Worm (Caenorhabditis elegans): ENCODE results near the gene pdf-1.
A peak's percentile ranks its signal among the peaks of the same experiment; 100 is the strongest.

Gene pdf-1

DNA sequence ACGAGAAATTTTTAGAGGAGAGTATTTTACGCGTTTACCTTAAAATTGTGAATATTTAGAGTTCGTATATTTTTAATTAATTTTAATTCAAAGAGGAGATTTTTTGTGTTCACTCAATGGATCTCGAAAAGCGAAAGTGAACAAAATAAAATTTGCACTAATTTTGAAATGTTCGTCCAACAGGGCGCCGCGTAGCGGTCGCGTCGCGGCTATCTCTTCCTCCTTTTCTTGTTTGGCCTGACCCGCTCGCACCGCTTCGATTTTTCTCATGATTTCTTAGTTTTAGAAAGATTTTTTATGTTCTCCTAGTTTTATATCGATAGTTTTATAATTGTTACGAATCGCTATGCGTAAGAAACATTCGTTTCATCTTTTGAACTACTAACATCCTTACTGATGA lies 39.2 kb upstream of the pdf-1 start:
- no peak for TF ChIP-seq elt-2 (tag; optimal IDR thresholded peaks at IDR 0.05)
- TF ChIP-seq ceh-19 (GFP tag; optimal IDR thresholded peaks at IDR 0.05), result no peak
- TF ChIP-seq ceh-31 (tag; optimal IDR thresholded peaks at IDR 0.05), result peak; percentile 17
- peak; percentile 20 for TF ChIP-seq ref-2 (tag; optimal IDR thresholded peaks at IDR 0.05)
- peak; percentile 16 for TF ChIP-seq unc-42 (tag; optimal IDR thresholded peaks at IDR 0.05)
- no peak for TF ChIP-seq sox-4 (tag; optimal IDR thresholded peaks at IDR 0.05)
- no peak for TF ChIP-seq ttx-3 (tag; optimal IDR thresholded peaks at IDR 0.05)
- TF ChIP-seq ceh-48 (tag; optimal IDR thresholded peaks at IDR 0.05), result peak; percentile 45
- TF ChIP-seq pax-1 (tag; optimal IDR thresholded peaks at IDR 0.05), result no peak

DNA sequence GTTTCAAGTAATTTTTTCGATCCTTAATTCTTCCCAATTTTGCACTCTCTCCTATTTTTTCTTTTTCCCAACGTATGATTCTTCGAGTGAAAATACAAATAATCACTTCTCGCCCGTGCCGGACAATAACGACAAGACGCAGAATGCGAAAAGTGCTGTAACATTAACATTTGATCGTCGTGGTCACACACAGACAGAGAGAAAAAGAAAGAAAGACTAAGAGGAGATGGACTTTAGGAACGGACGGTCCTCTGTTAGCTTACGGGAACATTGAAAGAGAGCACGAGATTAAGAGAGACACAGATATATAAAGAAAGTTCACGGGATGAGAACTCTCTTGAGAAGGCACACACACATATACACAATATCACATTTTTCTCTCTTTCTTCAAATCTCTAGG lies 35.6 kb upstream of the pdf-1 start:
- TF ChIP-seq hlh-30 (tag; optimal IDR thresholded peaks at IDR 0.05; ENCODE audit: insufficient read depth) (peak; percentile 64), tbx-2 (tag; optimal IDR thresholded peaks at IDR 0.05) (peak; percentile 33), C38D4.7 (GFP tag; optimal IDR thresholded peaks at IDR 0.05) (no peak), nhr-11 (tag; optimal IDR thresholded peaks at IDR 0.05) (no peak), mec-3 (tag; optimal IDR thresholded peaks at IDR 0.05; ENCODE audit: borderline replicate concordance) (no peak), pax-1 (tag; optimal IDR thresholded peaks at IDR 0.05) (peak; percentile 31), nfya-1 (tag; optimal IDR thresholded peaks at IDR 0.05) (peak; percentile 28), unc-55 (GFP tag; optimal IDR thresholded peaks at IDR 0.05) (peak; percentile 57), pqm-1 (tag; optimal IDR thresholded peaks at IDR 0.05) (no peak)

DNA sequence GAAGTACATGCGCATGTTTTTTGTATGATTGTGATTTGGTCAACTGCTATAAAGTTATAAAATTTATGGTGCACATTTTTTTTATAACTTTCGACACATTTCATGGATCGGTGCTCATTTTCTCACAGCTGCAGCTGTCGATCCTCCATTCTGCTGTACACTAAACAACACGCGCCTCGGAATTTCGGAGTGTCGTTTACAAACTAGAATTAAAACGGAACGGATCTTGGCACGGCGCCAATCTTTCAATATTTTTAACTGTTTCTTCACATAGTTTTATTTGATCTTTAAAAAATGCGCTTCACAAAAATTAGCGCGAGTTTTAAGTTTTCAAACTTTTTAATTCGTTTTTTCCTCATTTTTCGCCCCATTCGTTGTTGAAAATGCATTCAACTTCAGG lies 34.1 kb upstream of the pdf-1 start, which contains the start of gene let-711:
Gene let-711, plus strand, starts transcription at position 337 of the 400 bp plus-strand sequence.
- no peak for TF ChIP-seq pqm-1 (tag; optimal IDR thresholded peaks at IDR 0.05)
- TF ChIP-seq fax-1 (tag; optimal IDR thresholded peaks at IDR 0.05), result no peak
- no peak for TF ChIP-seq hlh-8 (tag; optimal IDR thresholded peaks at IDR 0.05)
- no peak for TF ChIP-seq ceh-9 (tag; optimal IDR thresholded peaks at IDR 0.05)
- no peak for TF ChIP-seq ahr-1 (tag; optimal IDR thresholded peaks at IDR 0.05)
- TF ChIP-seq pha-4 (tag; optimal IDR thresholded peaks at IDR 0.05), result no peak
- TF ChIP-seq C08G9.2 (tag; optimal IDR thresholded peaks at IDR 0.05), result no peak
- no peak for TF ChIP-seq ceh-48 (tag; optimal IDR thresholded peaks at IDR 0.05)
- TF ChIP-seq pax-1 (tag; optimal IDR thresholded peaks at IDR 0.05), result no peak
- no peak for TF ChIP-seq fkh-6 (tag; optimal IDR thresholded peaks at IDR 0.05)
- TF ChIP-seq tbx-2 (tag; optimal IDR thresholded peaks at IDR 0.05), result no peak
- TF ChIP-seq ceh-18 (tag; optimal IDR thresholded peaks at IDR 0.05), result no peak
- TF ChIP-seq C38D4.7 (GFP tag; optimal IDR thresholded peaks at IDR 0.05), result no peak
- no peak for TF ChIP-seq K02D7.2 (tag; optimal IDR thresholded peaks at IDR 0.05)
- no peak for TF ChIP-seq npax-4 (tag; optimal IDR thresholded peaks at IDR 0.05)
- TF ChIP-seq lim-6 (tag; optimal IDR thresholded peaks at IDR 0.05), result no peak
- no peak for TF ChIP-seq ceh-6 (GFP tag; optimal IDR thresholded peaks at IDR 0.05)
- no peak for TF ChIP-seq ceh-31 (tag; optimal IDR thresholded peaks at IDR 0.05)

DNA sequence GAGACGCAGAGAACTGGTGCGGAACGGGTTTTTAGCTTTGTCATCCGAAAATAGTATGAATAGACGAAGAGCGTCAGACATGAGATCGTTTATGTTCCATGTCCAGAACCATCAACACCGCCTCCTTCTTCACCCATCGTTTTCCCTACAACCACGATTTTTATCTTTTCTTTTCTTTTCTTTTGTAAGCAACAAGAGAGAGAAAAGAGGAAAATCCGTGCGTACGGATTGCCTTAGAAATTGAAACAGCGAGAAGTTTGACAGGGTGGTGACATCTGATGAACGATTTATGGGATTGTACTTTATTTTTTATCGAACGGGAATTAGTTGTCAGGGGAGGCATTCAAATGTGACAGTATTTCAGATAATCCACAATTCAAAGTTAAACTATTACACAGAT lies 33.5 kb upstream of the pdf-1 start, which contains the start of gene abu-13:
Gene abu-13, minus strand, starts transcription at position 152 of the 400 bp plus-strand sequence.
- TF ChIP-seq nfya-1 (tag; optimal IDR thresholded peaks at IDR 0.05) (no peak), npax-4 (tag; optimal IDR thresholded peaks at IDR 0.05) (no peak), hlh-8 (tag; optimal IDR thresholded peaks at IDR 0.05) (no peak), elt-2 (tag; optimal IDR thresholded peaks at IDR 0.05) (no peak), tbx-7 (tag; optimal IDR thresholded peaks at IDR 0.05) (no peak), pros-1 (tag; optimal IDR thresholded peaks at IDR 0.05) (no peak), ref-2 (tag; optimal IDR thresholded peaks at IDR 0.05) (no peak), pax-1 (tag; optimal IDR thresholded peaks at IDR 0.05) (no peak), ceh-48 (tag; optimal IDR thresholded peaks at IDR 0.05) (no peak), hlh-6 (tag; optimal IDR thresholded peaks at IDR 0.05) (no peak), sox-4 (tag; optimal IDR thresholded peaks at IDR 0.05) (no peak), pat-9 (tag; optimal IDR thresholded peaks at IDR 0.05) (no peak), ceh-2 (tag; optimal IDR thresholded peaks at IDR 0.05) (no peak), pqm-1 (tag; optimal IDR thresholded peaks at IDR 0.05) (no peak), unc-42 (tag; optimal IDR thresholded peaks at IDR 0.05) (no peak), syd-9 (tag; optimal IDR thresholded peaks at IDR 0.05) (no peak), che-1 (tag; optimal IDR thresholded peaks at IDR 0.05) (no peak), ahr-1 (tag; optimal IDR thresholded peaks at IDR 0.05) (no peak), ceh-9 (tag; optimal IDR thresholded peaks at IDR 0.05) (no peak), Y22D7AL.16 (tag; optimal IDR thresholded peaks at IDR 0.05) (no peak)
